Fruit fly (Drosophila melanogaster) whole organism, embryonic: Measurements from ENCODE around the gene Drgx.

ENCODE experiments used
- Atf-2 ChIP-seq: fragments of 200-800 bp; sonication (Bioruptor generic); optimal IDR thresholded peaks from 2 replicates; lab custom pipeline; 2016; ENCODE audit warnings: missing biosample characterization, missing genetic modification characterization
- Awh ChIP-seq: fragments of 200-800 bp; sonication (Bioruptor generic); IDR thresholded peaks from 2 replicates; pipeline ENCODE4, ENCODE4 v1.3.6; 2022; ENCODE audit warnings: missing biosample characterization, missing genetic modification characterization
- CG10147 ChIP-seq: fragments of 200-800 bp; sonication (Bioruptor generic); optimal IDR thresholded peaks from 2 replicates; lab custom pipeline; 2019; ENCODE audit warnings: missing biosample characterization, mild to moderate bottlenecking, missing genetic modification characterization, moderate library complexity
- CG11723 ChIP-seq: fragments of 200-800 bp; sonication (Bioruptor generic); optimal IDR thresholded peaks from 2 replicates; lab custom pipeline; 2017; ENCODE audit warnings: missing biosample characterization, mild to moderate bottlenecking, missing genetic modification characterization
- CG14710 ChIP-seq: fragments of 200-800 bp; sonication (Bioruptor generic); optimal IDR thresholded peaks from 3 replicates; lab custom pipeline; 2019; ENCODE audit warnings: missing biosample characterization, mild to moderate bottlenecking, missing genetic modification characterization, moderate library complexity
- CG1647 ChIP-seq: fragments of 200-800 bp; sonication (Bioruptor generic); optimal IDR thresholded peaks from 3 replicates; lab custom pipeline; 2016; ENCODE audit warnings: missing biosample characterization, missing genetic modification characterization
- CG16813 ChIP-seq: fragments of 200-800 bp; sonication (Bioruptor generic); IDR thresholded peaks from 3 replicates; pipeline ENCODE4 v1.3.6; 2022; ENCODE audit warnings: missing biosample characterization, missing genetic modification characterization; ENCODE audit not compliant: partially characterized antibody
- CG1832 ChIP-seq: fragments of 200-800 bp; sonication (Bioruptor generic); optimal IDR thresholded peaks from 2 replicates; lab custom pipeline; 2017; ENCODE audit warnings: missing biosample characterization, mild to moderate bottlenecking, missing genetic modification characterization, inconsistent platforms
- CG18476 ChIP-seq: fragments of 200-800 bp; sonication (Bioruptor generic); optimal IDR thresholded peaks from 2 replicates; lab custom pipeline; 2016; ENCODE audit warnings: missing biosample characterization, mild to moderate bottlenecking, missing genetic modification characterization
- CG2712 ChIP-seq: fragments of 200-800 bp; optimal IDR thresholded peaks from 3 replicates; lab custom pipeline; 2019; ENCODE audit warnings: missing biosample characterization, mild to moderate bottlenecking, missing genetic modification characterization, moderate library complexity
- CG30403 ChIP-seq: fragments of 200-800 bp; sonication (Bioruptor generic); optimal IDR thresholded peaks from 3 replicates; lab custom pipeline; 2016; ENCODE audit warnings: missing biosample characterization, missing genetic modification characterization
- CG3407 ChIP-seq: fragments of 200-800 bp; sonication (Bioruptor generic); optimal IDR thresholded peaks from 2 replicates; lab custom pipeline; 2018; ENCODE audit warnings: missing biosample characterization, mild to moderate bottlenecking, missing genetic modification characterization
- CG4282 ChIP-seq: fragments of 200-800 bp; sonication (Bioruptor generic); optimal IDR thresholded peaks from 2 replicates; lab custom pipeline; 2016; ENCODE audit warnings: missing biosample characterization, missing genetic modification characterization
- CG43689 ChIP-seq: fragments of 200-800 bp; sonication (Bioruptor generic); IDR thresholded peaks from 2 replicates; pipeline ENCODE4 v1.3.6; 2022; ENCODE audit warnings: missing biosample characterization, missing genetic modification characterization
- CG4424 ChIP-seq: fragments of 200-800 bp; sonication (Bioruptor generic); optimal IDR thresholded peaks from 3 replicates; lab custom pipeline; 2016; ENCODE audit warnings: missing biosample characterization, missing genetic modification characterization
- CG5245 ChIP-seq: fragments of 200-800 bp; sonication (Bioruptor generic); optimal IDR thresholded peaks from 3 replicates; lab custom pipeline; 2016; ENCODE audit warnings: missing biosample characterization, missing genetic modification characterization
- CG6689 ChIP-seq: fragments of 200-800 bp; sonication (Bioruptor generic); IDR thresholded peaks from 2 replicates; pipeline ENCODE4 v1.3.6; 2022; ENCODE audit warnings: missing biosample characterization, missing genetic modification characterization
- CG7271 ChIP-seq: fragments of 200-800 bp; sonication (Bioruptor generic); optimal IDR thresholded peaks from 2 replicates; lab custom pipeline; 2018; ENCODE audit warnings: missing biosample characterization, mild to moderate bottlenecking, missing genetic modification characterization, moderate library complexity
- CG7745 ChIP-seq: fragments of 200-800 bp; sonication (Bioruptor generic); optimal IDR thresholded peaks from 2 replicates; lab custom pipeline; 2018; ENCODE audit warnings: missing biosample characterization, mild to moderate bottlenecking, missing genetic modification characterization, moderate library complexity
- CTCF ChIP-seq: fragments of 200-800 bp; sonication (Bioruptor generic); optimal IDR thresholded peaks from 2 replicates; lab custom pipeline; 2017; ENCODE audit warnings: missing biosample characterization, mild to moderate bottlenecking, missing genetic modification characterization, moderate library complexity
- Ets65A ChIP-seq: fragments of 200-800 bp; sonication (Bioruptor generic); peaks from one replicate; lab custom pipeline; 2016; ENCODE audit warnings: missing biosample characterization, missing genetic modification characterization
- Lim3 ChIP-seq: fragments of 200-800 bp; sonication (Bioruptor generic); IDR thresholded peaks from 2 replicates; pipeline ENCODE4 v1.3.6; 2022; ENCODE audit warnings: missing biosample characterization, missing genetic modification characterization
- NC2α ChIP-seq: fragments of 200-800 bp; sonication (Bioruptor generic); optimal IDR thresholded peaks from 2 replicates; lab custom pipeline; 2016; ENCODE audit warnings: missing biosample characterization, missing genetic modification characterization
- Optix ChIP-seq: fragments of 200-800 bp; sonication (Bioruptor generic); IDR thresholded peaks from 3 replicates; pipeline ENCODE4 v1.3.6; 2022; ENCODE audit warnings: missing biosample characterization, missing genetic modification characterization
- PHDP ChIP-seq: fragments of 200-800 bp; sonication (Bioruptor generic); optimal IDR thresholded peaks from 3 replicates; lab custom pipeline; 2018; ENCODE audit warnings: missing biosample characterization, mild to moderate bottlenecking, missing genetic modification characterization, moderate library complexity
- Sry-δ ChIP-seq: fragments of 200-800 bp; sonication (Bioruptor generic); optimal IDR thresholded peaks from 2 replicates; lab custom pipeline; 2016; ENCODE audit warnings: missing biosample characterization, missing genetic modification characterization
- TFAM ChIP-seq: fragments of 200-800 bp; sonication (Bioruptor generic); optimal IDR thresholded peaks from 2 replicates; lab custom pipeline; 2017; ENCODE audit warnings: missing biosample characterization, missing genetic modification characterization, inconsistent platforms
- Taf1 ChIP-seq: fragments of 200-800 bp; sonication (Bioruptor generic); IDR thresholded peaks from 2 replicates; pipeline ENCODE4 v1.3.6; 2022; ENCODE audit warnings: missing biosample characterization, missing genetic modification characterization
- Xrp1 ChIP-seq: fragments of 200-800 bp; sonication (Bioruptor generic); IDR thresholded peaks from 2 replicates; pipeline ENCODE4 v1.3.6; 2022; ENCODE audit warnings: missing biosample characterization, missing genetic modification characterization
- YL-1 ChIP-seq: fragments of 200-800 bp; sonication (Bioruptor generic); optimal IDR thresholded peaks from 3 replicates; lab custom pipeline; 2017; ENCODE audit warnings: missing biosample characterization, mild to moderate bottlenecking, missing genetic modification characterization
- ab ChIP-seq: fragments of 200-800 bp; sonication (Bioruptor generic); optimal IDR thresholded peaks from 2 replicates; lab custom pipeline; 2016; ENCODE audit warnings: missing biosample characterization, missing genetic modification characterization
- az2 ChIP-seq: fragments of 200-800 bp; sonication (Bioruptor generic); optimal IDR thresholded peaks from 3 replicates; lab custom pipeline; 2016; ENCODE audit warnings: missing biosample characterization, missing genetic modification characterization
- bbx ChIP-seq: fragments of 200-800 bp; sonication (Bioruptor generic); IDR thresholded peaks from 2 replicates; pipeline ENCODE4 v1.3.6; 2022; ENCODE audit warnings: missing biosample characterization, missing genetic modification characterization; ENCODE audit not compliant: partially characterized antibody
- bcd ChIP-seq: fragments of 200-800 bp; sonication (Bioruptor generic); optimal IDR thresholded peaks from 2 replicates; lab custom pipeline; 2017; ENCODE audit warnings: missing biosample characterization, mild to moderate bottlenecking, missing genetic modification characterization
- cas ChIP-seq: fragments of 200-800 bp; sonication (Bioruptor generic); IDR thresholded peaks from 2 replicates; pipeline ENCODE4 v1.3.6; 2022; ENCODE audit warnings: missing biosample characterization, missing genetic modification characterization
- chm ChIP-seq: fragments of 200-800 bp; sonication (Bioruptor generic); IDR thresholded peaks from 2 replicates; pipeline ENCODE4 v1.3.6; 2022; ENCODE audit warnings: missing biosample characterization, missing genetic modification characterization
- disco-r ChIP-seq: fragments of 200-800 bp; sonication (Bioruptor generic); optimal IDR thresholded peaks from 2 replicates; lab custom pipeline; 2016; ENCODE audit warnings: missing biosample characterization, missing genetic modification characterization
- exex ChIP-seq: fragments of 200-800 bp; sonication (Bioruptor generic); optimal IDR thresholded peaks from 4 replicates; lab custom pipeline; 2018; ENCODE audit warnings: missing biosample characterization, mild to moderate bottlenecking, missing genetic modification characterization, moderate library complexity
- fd102C ChIP-seq: fragments of 200-800 bp; sonication (Bioruptor generic); optimal IDR thresholded peaks from 2 replicates; lab custom pipeline; 2018; ENCODE audit warnings: missing biosample characterization, mild to moderate bottlenecking, missing genetic modification characterization, moderate library complexity
- grau ChIP-seq: fragments of 200-800 bp; optimal IDR thresholded peaks from 3 replicates; lab custom pipeline; 2019; ENCODE audit warnings: missing biosample characterization, mild to moderate bottlenecking, missing genetic modification characterization, moderate library complexity
- hb ChIP-seq: fragments of 200-800 bp; sonication (Bioruptor generic); IDR thresholded peaks from 3 replicates; pipeline ENCODE4 v1.3.6; 2022; ENCODE audit warnings: missing biosample characterization, missing genetic modification characterization; ENCODE audit not compliant: partially characterized antibody
- lab ChIP-seq: fragments of 200-800 bp; sonication (Bioruptor generic); optimal IDR thresholded peaks from 3 replicates; lab custom pipeline; 2017; ENCODE audit warnings: missing biosample characterization, missing genetic modification characterization, mild to moderate bottlenecking, moderate library complexity, missing genetic modification reagents
- maf-S ChIP-seq: fragments of 200-800 bp; sonication (Bioruptor generic); optimal IDR thresholded peaks from 2 replicates; lab custom pipeline; 2016; ENCODE audit warnings: missing biosample characterization, missing genetic modification characterization
- mirr ChIP-seq: fragments of 200-800 bp; sonication (Bioruptor generic); optimal IDR thresholded peaks from 3 replicates; lab custom pipeline; 2018; ENCODE audit warnings: missing biosample characterization, mild to moderate bottlenecking, missing genetic modification characterization
- nom ChIP-seq: fragments of 200-800 bp; sonication (Bioruptor generic); optimal IDR thresholded peaks from 2 replicates; lab custom pipeline; 2017; ENCODE audit warnings: missing biosample characterization, missing genetic modification characterization, mild to moderate bottlenecking, moderate library complexity, missing genetic modification reagents
- pita ChIP-seq: fragments of 200-800 bp; sonication (Bioruptor generic); optimal IDR thresholded peaks from 2 replicates; lab custom pipeline; 2017; ENCODE audit warnings: missing biosample characterization, mild to moderate bottlenecking, missing genetic modification characterization
- row ChIP-seq: fragments of 200-800 bp; sonication (Bioruptor generic); IDR thresholded peaks from 3 replicates; pipeline ENCODE4 v1.3.6; 2022; ENCODE audit warnings: missing biosample characterization, missing genetic modification characterization
- run ChIP-seq: fragments of 200-800 bp; sonication (Bioruptor generic); optimal IDR thresholded peaks from 3 replicates; lab custom pipeline; 2018; ENCODE audit warnings: missing biosample characterization, mild to moderate bottlenecking, missing genetic modification characterization
- seq ChIP-seq: fragments of 200-800 bp; sonication (Bioruptor generic); IDR thresholded peaks from 2 replicates; pipeline ENCODE4 v1.3.6; 2022; ENCODE audit warnings: missing biosample characterization, missing genetic modification characterization
- slou ChIP-seq: fragments of 200-800 bp; sonication (Bioruptor generic); optimal IDR thresholded peaks from 3 replicates; lab custom pipeline; 2016; ENCODE audit warnings: missing biosample characterization, missing genetic modification characterization
- tna ChIP-seq: fragments of 200-800 bp; sonication (Bioruptor generic); IDR thresholded peaks from 2 replicates; pipeline ENCODE4 v1.3.6; 2022; ENCODE audit warnings: missing biosample characterization, missing genetic modification characterization; ENCODE audit not compliant: partially characterized antibody
- z ChIP-seq: fragments of 200-800 bp; sonication (Bioruptor generic); IDR thresholded peaks from 3 replicates; pipeline ENCODE4 v1.3.6; 2022; ENCODE audit warnings: missing biosample characterization, missing genetic modification characterization
- zfh1 ChIP-seq: fragments of 200-800 bp; sonication (Bioruptor generic); IDR thresholded peaks from 3 replicates; pipeline ENCODE4 v1.3.6; 2022; ENCODE audit warnings: missing biosample characterization, missing genetic modification characterization

Gene Drgx

DNA sequence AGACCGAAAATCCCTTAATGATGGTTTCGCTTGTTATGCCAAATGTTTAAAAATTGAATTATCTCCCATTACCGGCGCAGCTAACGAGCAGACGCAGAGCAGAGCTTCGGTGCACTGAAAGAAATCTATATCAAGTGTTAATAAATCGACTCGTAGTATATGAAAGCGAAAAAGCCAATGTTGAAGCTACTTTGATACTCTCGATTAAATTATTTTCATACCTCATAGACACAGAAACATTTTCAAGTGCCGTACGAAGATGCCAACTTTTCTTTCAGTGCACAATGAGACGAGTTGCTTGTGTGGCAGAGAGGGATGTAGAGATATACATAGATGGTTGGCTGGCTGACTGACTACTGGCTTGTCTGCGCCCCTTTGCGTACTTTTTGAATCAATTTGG is 13.2 kb downstream of the Drgx start (continued):
- TF ChIP-seq ab (GFP tag; lab: Kevin White, UChicago) (no peak), CG10147 (GFP tag; lab: Kevin White, UChicago) (no peak), pita (GFP tag; lab: Kevin White, UChicago) (no peak), NC2α (GFP tag; lab: Kevin White, UChicago) (peak; percentile 16), CG18476 (no peak), CG4424 (GFP tag; lab: Kevin White, UChicago) (peak; percentile 17), zfh1 (GFP tag; lab: Robert Waterston, UW) (peak; percentile 71), CG1832 (no peak), TFAM (no peak), Lim3 (no peak), tna (GFP tag; lab: Robert Waterston, UW) (no peak), Ets65A (GFP tag; lab: Kevin White, UChicago) (peak; percentile 77), Taf1 (no peak), CTCF (GFP tag; lab: Kevin White, UChicago) (no peak), CG7271 (no peak), CG43689 (GFP tag; lab: Robert Waterston, UW) (no peak), maf-S (GFP tag; lab: Kevin White, UChicago) (no peak), disco-r (GFP tag; lab: Kevin White, UChicago) (no peak), CG3407 (GFP tag; lab: Kevin White, UChicago) (no peak), bbx (no peak), seq (GFP tag; lab: Robert Waterston, UW) (no peak), hb (GFP tag; lab: Robert Waterston, UW) (no peak), CG11723 (GFP tag; lab: Kevin White, UChicago) (no peak), row (peak; percentile 61; the same call in 2 of the 3 replicates), CG6689 (GFP tag; lab: Robert Waterston, UW) (peak; percentile 42), chm (peak; percentile 42; the same call in 1 of the 2 replicates), lab (GFP tag; lab: Kevin White, UChicago) (no peak), Awh (GFP tag; lab: Robert Waterston, UW) (0 out of 2 replicates have a peak, but pooled peaks have one; percentile 28), CG4282 (GFP tag; lab: Kevin White, UChicago) (no peak), cas (GFP tag; lab: Robert Waterston, UW) (no peak), CG1647 (no peak), CG7745 (tag; lab: Kevin White, UChicago) (no peak), z (no peak), exex (tag; lab: Kevin White, UChicago) (no peak), PHDP (no peak), CG30403 (GFP tag; lab: Kevin White, UChicago) (peak; percentile 10), CG5245 (GFP tag; lab: Kevin White, UChicago) (peak; percentile 30), az2 (GFP tag; lab: Kevin White, UChicago) (peak; percentile 6), Sry-δ (no peak), grau (tag; lab: Kevin White, UChicago) (no peak), fd102C (no peak), Atf-2 (GFP tag; lab: Kevin White, UChicago) (no peak), YL-1 (no peak), mirr (GFP tag; lab: Kevin White, UChicago) (no peak), run (no peak), CG14710 (tag; lab: Kevin White, UChicago) (peak; percentile 41), slou (GFP tag; lab: Kevin White, UChicago) (no peak), CG2712 (tag; lab: Kevin White, UChicago) (peak; percentile 67), Optix (GFP tag; lab: Robert Waterston, UW) (no peak), bcd (GFP tag; lab: Kevin White, UChicago) (peak; percentile 10), CG16813 (GFP tag; lab: Robert Waterston, UW) (no peak), Xrp1 (GFP tag; lab: Robert Waterston, UW) (peak; percentile 73), nom (no peak)
